Fruit fly (Drosophila melanogaster) whole organism, adult: ENCODE data around the gene slp2.

Experiments
- CG14711 ChIP-seq: fragments of 200-800 bp; sonication (Bioruptor generic); optimal IDR thresholded peaks from 2 replicates; lab custom pipeline; 2018; ENCODE audit warnings: missing biosample characterization, mild to moderate bottlenecking, missing genetic modification characterization, moderate library complexity
- CG1620 ChIP-seq: fragments of 200-800 bp; sonication (Bioruptor generic); optimal IDR thresholded peaks from 2 replicates; lab custom pipeline; 2016; ENCODE audit warnings: missing biosample characterization, missing genetic modification characterization
- CG5204 ChIP-seq: fragments of 200-800 bp; sonication (Bioruptor generic); optimal IDR thresholded peaks from 2 replicates; lab custom pipeline; 2016; ENCODE audit warnings: missing biosample characterization, missing genetic modification characterization
- CG7101 ChIP-seq: fragments of 200-800 bp; sonication (Bioruptor generic); optimal IDR thresholded peaks from 2 replicates; lab custom pipeline; 2018; ENCODE audit warnings: missing biosample characterization, mild to moderate bottlenecking, missing genetic modification characterization, moderate library complexity
- Crg-1 ChIP-seq: fragments of 200-800 bp; sonication (Bioruptor generic); optimal IDR thresholded peaks from 2 replicates; lab custom pipeline; 2016; ENCODE audit warnings: missing biosample characterization, missing genetic modification characterization
- Hr96 ChIP-seq: fragments of 200-800 bp; sonication (Bioruptor generic); optimal IDR thresholded peaks from 2 replicates; lab custom pipeline; 2016; ENCODE audit warnings: missing biosample characterization, missing genetic modification characterization
- bab1 ChIP-seq: fragments of 200-800 bp; sonication (Bioruptor generic); optimal IDR thresholded peaks from 3 replicates; lab custom pipeline; 2019; ENCODE audit warnings: missing biosample characterization, mild to moderate bottlenecking, missing genetic modification characterization, moderate library complexity
- ovo ChIP-seq: fragments of 200-800 bp; sonication (Bioruptor generic); optimal IDR thresholded peaks from 2 replicates; lab custom pipeline; 2016; ENCODE audit warnings: missing biosample characterization, missing genetic modification characterization

The slp2 gene

dm6 chr2L:3883939-3884338 lies 47.3 kb downstream of the slp2 start:
- no peak for TF ChIP-seq CG14711

DNA sequence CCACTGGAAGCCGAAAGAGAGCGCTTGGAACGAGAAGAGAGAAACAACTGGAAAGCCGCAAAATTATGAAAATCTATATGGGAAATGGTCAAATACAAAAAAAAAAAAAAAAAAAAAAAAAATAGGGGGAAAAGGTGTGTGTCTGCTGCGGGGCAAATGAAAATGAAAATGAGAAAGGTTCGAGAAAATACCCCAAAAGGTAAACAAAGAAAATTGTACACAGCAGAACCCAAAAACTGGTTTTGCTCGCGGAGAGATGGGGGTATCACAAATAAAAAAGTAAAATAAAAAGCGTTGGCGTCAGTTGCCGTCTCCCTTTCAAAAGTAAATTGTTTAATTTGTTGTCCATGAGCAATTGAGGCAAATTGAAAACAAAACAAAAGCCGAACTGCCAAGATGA lies 51.5 kb downstream of the slp2 start:
- no peak for TF ChIP-seq CG1620 (GFP tag; lab: Kevin White, UChicago)
- no peak for TF ChIP-seq ovo (GFP tag; lab: Kevin White, UChicago)
- TF ChIP-seq CG7101 = no peak
- TF ChIP-seq bab1 (GFP tag; lab: Kevin White, UChicago) = no peak
- TF ChIP-seq Hr96 = no peak
- TF ChIP-seq CG5204 (GFP tag; lab: Kevin White, UChicago) = no peak
- TF ChIP-seq Crg-1 (GFP tag; lab: Kevin White, UChicago) = no peak
